Fruit fly (Drosophila melanogaster): Measurements from ENCODE around the gene Ubr1.

DNA sequence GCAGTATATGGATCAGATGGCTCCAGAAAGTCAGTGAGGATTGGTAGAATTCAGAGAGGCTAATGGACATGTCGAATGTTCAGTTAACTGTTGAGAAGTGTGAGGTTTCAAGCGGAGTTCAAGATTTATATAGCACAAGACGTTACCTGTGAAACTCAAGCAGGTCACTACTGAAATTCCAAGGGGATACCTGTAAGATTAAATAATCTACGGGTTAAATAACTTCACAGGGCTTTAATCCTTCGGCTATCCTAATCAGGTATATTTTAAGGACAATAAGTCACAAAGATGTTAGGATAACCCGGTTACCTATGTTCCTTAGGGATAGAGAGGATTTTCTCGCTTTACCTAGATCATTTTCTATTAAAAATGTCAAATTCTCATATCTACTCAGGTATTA, 20.1 kb downstream of the Ubr1 start, which contains the start of gene CG13000:
- no peak for TF ChIP-seq ind (GFP tag; optimal IDR thresholded peaks at IDR 0.05)
- no peak for TF ChIP-seq stc (GFP tag; IDR thresholded peaks at IDR 0.05)
- no peak for TF ChIP-seq Sry-δ (GFP tag; optimal IDR thresholded peaks at IDR 0.05)
- TF ChIP-seq pzg (GFP tag; optimal IDR thresholded peaks at IDR 0.05), result no peak
- TF ChIP-seq CG10543 (GFP tag; optimal IDR thresholded peaks at IDR 0.05), result no peak
- no peak for TF ChIP-seq sima (GFP tag; optimal IDR thresholded peaks at IDR 0.05)
- TF ChIP-seq Hsf (GFP tag; optimal IDR thresholded peaks at IDR 0.05), result no peak
- no peak for TF ChIP-seq MBD-R2 (GFP tag; IDR thresholded peaks at IDR 0.05)

Data from whole organism, embryonic.